Fruit fly (Drosophila melanogaster): ENCODE results near the gene CG4168.

DNA sequence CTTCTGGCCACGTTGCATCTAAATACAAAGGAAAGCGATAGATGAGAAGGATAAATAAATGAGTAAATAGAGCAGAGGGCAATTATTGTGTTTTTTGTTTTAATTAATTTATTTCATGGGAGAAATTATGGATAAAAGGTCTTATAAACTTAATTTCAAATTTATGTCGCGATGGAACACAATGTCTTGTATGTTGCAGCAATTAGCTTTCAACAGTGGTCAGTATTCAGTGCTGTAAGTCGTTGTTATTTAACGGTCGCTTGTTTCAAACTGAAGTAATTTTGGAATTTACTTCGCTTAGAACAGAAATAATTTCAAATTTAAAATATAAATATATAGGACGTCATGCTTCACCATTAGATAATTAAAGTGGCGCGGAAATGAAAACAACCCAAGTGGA is 82.3 kb downstream of the CG4168 start:
- TF ChIP-seq fd64A (GFP tag; optimal IDR thresholded peaks at IDR 0.05) (no peak), CG14667 (GFP tag; IDR thresholded peaks at IDR 0.05) (no peak), z (GFP tag; IDR thresholded peaks at IDR 0.05) (no peak), CG10462 (GFP tag; optimal IDR thresholded peaks at IDR 0.05) (no peak), tx (GFP tag; optimal IDR thresholded peaks at IDR 0.05) (no peak), gro (GFP tag; optimal IDR thresholded peaks at IDR 0.05) (no peak), lola (GFP tag; optimal IDR thresholded peaks at IDR 0.05) (no peak)

All from whole organism, embryonic.